Fruit fly (Drosophila melanogaster) whole organism, embryonic: Measurements from ENCODE around the gene CG14352.

Source experiments
- Atf-2 ChIP-seq: fragments of 200-800 bp; sonication (Bioruptor generic); optimal IDR thresholded peaks from 2 replicates; lab custom pipeline; 2016; ENCODE audit warnings: missing biosample characterization, missing genetic modification characterization
- Bgb ChIP-seq: fragments of 200-800 bp; sonication (Bioruptor generic); IDR thresholded peaks from 2 replicates; pipeline ENCODE4 v1.3.6; 2022; ENCODE audit warnings: missing biosample characterization, missing genetic modification characterization; ENCODE audit not compliant: partially characterized antibody
- CG12659 ChIP-seq: fragments of 200-800 bp; sonication (Bioruptor generic); optimal IDR thresholded peaks from 3 replicates; lab custom pipeline; 2017; ENCODE audit warnings: mild to moderate bottlenecking, missing biosample characterization, missing genetic modification reagents, missing genetic modification characterization
- CG12769 ChIP-seq: fragments of 200-800 bp; sonication (Bioruptor generic); optimal IDR thresholded peaks from 2 replicates; lab custom pipeline; 2019; ENCODE audit warnings: missing biosample characterization, mild to moderate bottlenecking, missing genetic modification characterization, moderate library complexity
- CG13894 ChIP-seq: fragments of 200-800 bp; sonication (Bioruptor generic); optimal IDR thresholded peaks from 3 replicates; lab custom pipeline; 2018; ENCODE audit warnings: missing biosample characterization, mild to moderate bottlenecking, missing genetic modification characterization, moderate library complexity
- CG14710 ChIP-seq: fragments of 200-800 bp; sonication (Bioruptor generic); optimal IDR thresholded peaks from 3 replicates; lab custom pipeline; 2019; ENCODE audit warnings: missing biosample characterization, mild to moderate bottlenecking, missing genetic modification characterization, moderate library complexity
- CG15479 ChIP-seq: fragments of 200-800 bp; sonication (Bioruptor generic); optimal IDR thresholded peaks from 3 replicates; lab custom pipeline; 2019; ENCODE audit warnings: missing biosample characterization, mild to moderate bottlenecking, missing genetic modification characterization, moderate library complexity
- CG15514 ChIP-seq: fragments of 200-800 bp; sonication (Bioruptor generic); optimal IDR thresholded peaks from 3 replicates; lab custom pipeline; 2017; ENCODE audit warnings: missing biosample characterization, missing genetic modification characterization, mild to moderate bottlenecking, moderate library complexity, missing genetic modification reagents
- CG1603 ChIP-seq: fragments of 200-800 bp; sonication (Bioruptor generic); optimal IDR thresholded peaks from 2 replicates; lab custom pipeline; 2019; ENCODE audit warnings: missing biosample characterization, mild to moderate bottlenecking, missing genetic modification characterization, moderate library complexity
- CG17829 ChIP-seq: fragments of 200-800 bp; optimal IDR thresholded peaks from 2 replicates; lab custom pipeline; 2019; ENCODE audit warnings: missing biosample characterization, mild to moderate bottlenecking, missing genetic modification characterization, moderate library complexity
- CG2120 ChIP-seq: fragments of 200-800 bp; sonication (Bioruptor generic); optimal IDR thresholded peaks from 3 replicates; lab custom pipeline; 2016; ENCODE audit warnings: missing biosample characterization, missing genetic modification characterization
- CG2712 ChIP-seq: fragments of 200-800 bp; optimal IDR thresholded peaks from 3 replicates; lab custom pipeline; 2019; ENCODE audit warnings: missing biosample characterization, mild to moderate bottlenecking, missing genetic modification characterization, moderate library complexity
- CG30431 ChIP-seq: fragments of 200-800 bp; sonication (Bioruptor generic); optimal IDR thresholded peaks from 2 replicates; lab custom pipeline; 2017; ENCODE audit warnings: missing biosample characterization, missing genetic modification characterization
- CG34422 ChIP-seq: fragments of 200-800 bp; sonication (Bioruptor generic); IDR thresholded peaks from 3 replicates; pipeline ENCODE4 v1.3.6; 2022; ENCODE audit warnings: missing biosample characterization, missing genetic modification characterization
- CG3847 ChIP-seq: fragments of 200-800 bp; sonication (Bioruptor generic); IDR thresholded peaks from 2 replicates; pipeline ENCODE4 v1.3.6; 2022; ENCODE audit warnings: missing biosample characterization, missing genetic modification characterization
- CG42726 ChIP-seq: fragments of 200-800 bp; sonication (Bioruptor generic); IDR thresholded peaks from 2 replicates; pipeline ENCODE4 v1.3.6; 2022; ENCODE audit warnings: missing biosample characterization, missing genetic modification characterization; ENCODE audit not compliant: partially characterized antibody
- CG4360 ChIP-seq: fragments of 200-800 bp; sonication (Bioruptor generic); IDR thresholded peaks from 2 replicates; pipeline ENCODE4 v1.3.6; 2022; ENCODE audit warnings: missing biosample characterization, missing genetic modification characterization
- CG6813 ChIP-seq: fragments of 200-800 bp; sonication (Bioruptor generic); optimal IDR thresholded peaks from 2 replicates; lab custom pipeline; 2017; ENCODE audit warnings: missing biosample characterization, missing genetic modification characterization, mild to moderate bottlenecking, moderate library complexity, missing genetic modification reagents
- CG9932 ChIP-seq: fragments of 200-800 bp; sonication (Bioruptor generic); IDR thresholded peaks from 2 replicates; pipeline ENCODE4 v1.3.6; 2022; ENCODE audit warnings: missing biosample characterization, missing genetic modification characterization
- Camta ChIP-seq: fragments of 200-800 bp; sonication (Bioruptor generic); optimal IDR thresholded peaks from 2 replicates; lab custom pipeline; 2016; ENCODE audit warnings: missing biosample characterization, missing genetic modification characterization
- CoRest ChIP-seq: fragments of 200-800 bp; sonication (Bioruptor generic); optimal IDR thresholded peaks from 3 replicates; lab custom pipeline; 2018; ENCODE audit warnings: missing biosample characterization, mild to moderate bottlenecking, missing genetic modification characterization, moderate library complexity
- Dref ChIP-seq: fragments of 200-800 bp; sonication (Bioruptor generic); IDR thresholded peaks from 2 replicates; pipeline ENCODE4 v1.3.6; 2022; ENCODE audit warnings: missing biosample characterization, missing genetic modification characterization
- Ets97D ChIP-seq: fragments of 200-800 bp; sonication (Bioruptor generic); optimal IDR thresholded peaks from 3 replicates; lab custom pipeline; 2016; ENCODE audit warnings: missing biosample characterization, missing genetic modification characterization
- Hmr ChIP-seq: fragments of 200-800 bp; sonication (Bioruptor generic); optimal IDR thresholded peaks from 3 replicates; lab custom pipeline; 2017; ENCODE audit warnings: mild to moderate bottlenecking, missing biosample characterization, missing genetic modification reagents, missing genetic modification characterization
- Hr3 ChIP-seq: fragments of 200-800 bp; sonication (Bioruptor generic); optimal IDR thresholded peaks from 3 replicates; lab custom pipeline; 2016; ENCODE audit warnings: missing biosample characterization, missing genetic modification characterization
- Mad ChIP-seq: fragments of 200-800 bp; sonication (Bioruptor generic); optimal IDR thresholded peaks from 2 replicates; lab custom pipeline; 2016; ENCODE audit warnings: missing biosample characterization, missing genetic modification characterization
- Nf-YC ChIP-seq: fragments of 200-800 bp; optimal IDR thresholded peaks from 3 replicates; lab custom pipeline; 2019; ENCODE audit warnings: missing biosample characterization, mild to moderate bottlenecking, missing genetic modification characterization, moderate library complexity
- Sin3A ChIP-seq: fragments of >200 bp; optimal IDR thresholded peaks from 2 replicates; lab custom pipeline; 2018
- Sry-δ ChIP-seq: fragments of 200-800 bp; sonication (Bioruptor generic); optimal IDR thresholded peaks from 2 replicates; lab custom pipeline; 2016; ENCODE audit warnings: missing biosample characterization, missing genetic modification characterization
- Stat92E ChIP-seq, 3 experiments: fragments of >200 bp in 2 of 3; fragments of 200-800 bp in 1 of 3; sonication (Bioruptor generic) in 1 of 3; optimal IDR thresholded peaks; 2 replicates each; lab custom pipeline; 2017 to 2019; ENCODE audit warnings: missing biosample characterization in 3 of 3, missing genetic modification characterization in 3 of 3, mild to moderate bottlenecking in 1 of 3, moderate library complexity in 1 of 3
- YL-1 ChIP-seq: fragments of 200-800 bp; sonication (Bioruptor generic); optimal IDR thresholded peaks from 3 replicates; lab custom pipeline; 2017; ENCODE audit warnings: missing biosample characterization, mild to moderate bottlenecking, missing genetic modification characterization
- aop ChIP-seq: fragments of 200-800 bp; sonication (Bioruptor generic); IDR thresholded peaks from 2 replicates; pipeline ENCODE4 v1.3.6; 2022; ENCODE audit warnings: missing biosample characterization, missing genetic modification characterization
- bigmax ChIP-seq: fragments of 200-800 bp; sonication (Bioruptor generic); optimal IDR thresholded peaks from 2 replicates; lab custom pipeline; 2018; ENCODE audit warnings: missing biosample characterization, mild to moderate bottlenecking, missing genetic modification characterization
- caup ChIP-seq: fragments of 200-800 bp; sonication (Bioruptor generic); optimal IDR thresholded peaks from 3 replicates; lab custom pipeline; 2017; ENCODE audit warnings: missing biosample characterization, mild to moderate bottlenecking, missing genetic modification characterization, moderate library complexity; ENCODE audit not compliant: severe bottlenecking
- dimm ChIP-seq: fragments of 200-800 bp; sonication (Bioruptor generic); IDR thresholded peaks from 2 replicates; pipeline ENCODE4 v1.3.6; 2022; ENCODE audit warnings: missing biosample characterization, missing genetic modification characterization
- dmrt11E ChIP-seq: fragments of 200-800 bp; sonication (Bioruptor generic); optimal IDR thresholded peaks from 3 replicates; lab custom pipeline; 2018; ENCODE audit warnings: missing biosample characterization, mild to moderate bottlenecking, missing genetic modification characterization, moderate library complexity
- eve ChIP-seq, 2 experiments: fragments of >200 bp; optimal IDR thresholded peaks; 2 replicates each; lab custom pipeline; 2017; ENCODE audit warnings: missing biosample characterization in 2 of 2, missing genetic modification characterization in 2 of 2
- exex ChIP-seq: fragments of 200-800 bp; sonication (Bioruptor generic); optimal IDR thresholded peaks from 4 replicates; lab custom pipeline; 2018; ENCODE audit warnings: missing biosample characterization, mild to moderate bottlenecking, missing genetic modification characterization, moderate library complexity
- fd102C ChIP-seq: fragments of 200-800 bp; sonication (Bioruptor generic); optimal IDR thresholded peaks from 2 replicates; lab custom pipeline; 2018; ENCODE audit warnings: missing biosample characterization, mild to moderate bottlenecking, missing genetic modification characterization, moderate library complexity
- grau ChIP-seq: fragments of 200-800 bp; optimal IDR thresholded peaks from 3 replicates; lab custom pipeline; 2019; ENCODE audit warnings: missing biosample characterization, mild to moderate bottlenecking, missing genetic modification characterization, moderate library complexity
- inv ChIP-seq: fragments of 200-800 bp; sonication (Bioruptor generic); IDR thresholded peaks from 2 replicates; pipeline ENCODE4 v1.3.6; 2022; ENCODE audit warnings: missing biosample characterization, missing genetic modification characterization; ENCODE audit not compliant: partially characterized antibody
- klu ChIP-seq: fragments of 200-800 bp; sonication (Bioruptor generic); IDR thresholded peaks from 2 replicates; pipeline ENCODE4 v1.3.6; 2022; ENCODE audit warnings: missing biosample characterization, missing genetic modification characterization
- lbe ChIP-seq: fragments of 200-800 bp; sonication (Bioruptor generic); optimal IDR thresholded peaks from 2 replicates; lab custom pipeline; 2016; ENCODE audit warnings: missing biosample characterization, mild to moderate bottlenecking, missing genetic modification characterization
- lilli ChIP-seq: fragments of 200-800 bp; sonication (Bioruptor generic); optimal IDR thresholded peaks from 3 replicates; lab custom pipeline; 2016; ENCODE audit warnings: missing biosample characterization, missing genetic modification characterization
- slp2 ChIP-seq: fragments of 200-800 bp; sonication (Bioruptor generic); optimal IDR thresholded peaks from 2 replicates; lab custom pipeline; 2016; ENCODE audit warnings: missing biosample characterization, missing genetic modification characterization
- sug ChIP-seq: fragments of 200-800 bp; optimal IDR thresholded peaks from 2 replicates; lab custom pipeline; 2019; ENCODE audit warnings: missing biosample characterization, mild to moderate bottlenecking, missing genetic modification characterization, moderate library complexity
- twi ChIP-seq: fragments of 200-800 bp; optimal IDR thresholded peaks from 2 replicates; lab custom pipeline; 2019; ENCODE audit warnings: missing biosample characterization, mild to moderate bottlenecking, missing genetic modification characterization, moderate library complexity
- zen2 ChIP-seq: fragments of 200-800 bp; sonication (Bioruptor generic); IDR thresholded peaks from 3 replicates; pipeline ENCODE4 v1.3.6; 2022; ENCODE audit warnings: missing biosample characterization, missing genetic modification characterization; ENCODE audit not compliant: partially characterized antibody

The CG14352 gene

dm6 chr2L:1613748-1614365 lies 2.6 kb downstream of the CG14352 start, which contains the start of gene RFeSP (continued):
- TF ChIP-seq CG1603 (tag; lab: Kevin White, UChicago) (peak; percentile 88), Mad (GFP tag; lab: Kevin White, UChicago) (peak; percentile 48), lbe (GFP tag; lab: Kevin White, UChicago) (no peak), dimm (GFP tag; lab: Robert Waterston, UW) (no peak), sug (peak; percentile 10), slp2 (no peak), fd102C (GFP tag; lab: Kevin White, UChicago) (no peak), grau (tag; lab: Kevin White, UChicago) (peak; percentile 23), CG15479 (GFP tag; lab: Kevin White, UChicago) (no peak), CG15514 (peak; percentile 78), CG42726 (peak; percentile 21; the same call in 1 of the 2 replicates), Hmr (GFP tag; lab: Kevin White, UChicago) (peak; percentile 70), Atf-2 (GFP tag; lab: Kevin White, UChicago) (no peak), CG30431 (GFP tag; lab: Kevin White, UChicago) (no peak), CG2712 (peak; percentile 43), Nf-YC (peak; percentile 29), Dref (GFP tag; lab: Robert Waterston, UW) (peak; percentile 43; the same call in 1 of the 2 replicates), bigmax (GFP tag; lab: Kevin White, UChicago) (peak; percentile 67), Hr3 (GFP tag; lab: Kevin White, UChicago) (no peak), Ets97D (peak; percentile 89), inv (GFP tag; lab: Robert Waterston, UW) (peak; percentile 18; the same call in 1 of the 2 replicates), CG12659 (peak; percentile 76), CG4360 (GFP tag; lab: Robert Waterston, UW) (no peak), Bgb (GFP tag; lab: Robert Waterston, UW) (peak; percentile 52; the same call in 1 of the 2 replicates), exex (tag; lab: Kevin White, UChicago) (no peak), Stat92E (GFP tag; optimal IDR thresholded peaks at IDR 0.05; lab: Kevin White, UChicago) (peak in 1 of 3 experiments; percentile 64), zen2 (GFP tag; lab: Robert Waterston, UW) (no peak), eve (GFP tag; optimal IDR thresholded peaks at IDR 0.05; lab: Kevin White, UChicago) (no peak), CG13894 (tag; lab: Kevin White, UChicago) (peak; percentile 37), Sin3A (lab: Kevin White, UChicago) (peak; percentile 55), aop (no peak), caup (GFP tag; lab: Kevin White, UChicago) (peak; percentile 12), twi (tag; lab: Kevin White, UChicago) (peak; percentile 3), CG9932 (0 out of 2 replicates have a peak, but pooled peaks have one; percentile 7), Sry-δ (peak; percentile 44), dmrt11E (tag; lab: Kevin White, UChicago) (peak; percentile 20), klu (GFP tag; lab: Robert Waterston, UW) (no peak), lilli (GFP tag; lab: Kevin White, UChicago) (peak; percentile 11), CG34422 (GFP tag; lab: Robert Waterston, UW) (0 out of 3 replicates have a peak, but pooled peaks have one; percentile 50), YL-1 (GFP tag; lab: Kevin White, UChicago) (peak; percentile 93), Camta (GFP tag; lab: Kevin White, UChicago) (peak; percentile 15), CG3847 (GFP tag; lab: Robert Waterston, UW) (peak; percentile 77), CG12769 (tag; lab: Kevin White, UChicago) (peak; percentile 47), CG6813 (GFP tag; lab: Kevin White, UChicago) (no peak), CG17829 (tag; lab: Kevin White, UChicago) (peak; percentile 49), CoRest (tag; lab: Kevin White, UChicago) (peak; percentile 77), CG2120 (GFP tag; lab: Kevin White, UChicago) (peak; percentile 14), CG14710 (tag; lab: Kevin White, UChicago) (peak; percentile 58)
